Fruit fly (Drosophila melanogaster) whole organism, adult: ENCODE results near the gene B4.

Experiments
- CG11617 ChIP-seq: fragments of 200-800 bp; sonication (Bioruptor generic); optimal IDR thresholded peaks from 2 replicates; lab custom pipeline; 2017; ENCODE audit warnings: mild to moderate bottlenecking, missing biosample characterization, missing genetic modification reagents, missing genetic modification characterization
- CG1620 ChIP-seq: fragments of 200-800 bp; sonication (Bioruptor generic); optimal IDR thresholded peaks from 2 replicates; lab custom pipeline; 2016; ENCODE audit warnings: missing biosample characterization, missing genetic modification characterization
- CG7045 ChIP-seq: fragments of 200-800 bp; sonication (Bioruptor generic); optimal IDR thresholded peaks from 2 replicates; lab custom pipeline; 2017; ENCODE audit warnings: missing biosample characterization, mild to moderate bottlenecking, missing genetic modification characterization
- CG7101 ChIP-seq: fragments of 200-800 bp; sonication (Bioruptor generic); optimal IDR thresholded peaks from 2 replicates; lab custom pipeline; 2018; ENCODE audit warnings: missing biosample characterization, mild to moderate bottlenecking, missing genetic modification characterization, moderate library complexity
- Clk ChIP-seq: fragments of 200-800 bp; sonication (Bioruptor generic); optimal IDR thresholded peaks from 2 replicates; lab custom pipeline; 2017; ENCODE audit warnings: missing biosample characterization, missing genetic modification characterization
- Crg-1 ChIP-seq: fragments of 200-800 bp; sonication (Bioruptor generic); optimal IDR thresholded peaks from 2 replicates; lab custom pipeline; 2016; ENCODE audit warnings: missing biosample characterization, missing genetic modification characterization
- Hr96 ChIP-seq: fragments of 200-800 bp; sonication (Bioruptor generic); optimal IDR thresholded peaks from 2 replicates; lab custom pipeline; 2016; ENCODE audit warnings: missing biosample characterization, missing genetic modification characterization
- Mnt ChIP-seq: fragments of 200-800 bp; sonication (Bioruptor generic); optimal IDR thresholded peaks from 2 replicates; lab custom pipeline; 2016; ENCODE audit warnings: missing biosample characterization, mild to moderate bottlenecking, missing genetic modification characterization
- bab1 ChIP-seq: fragments of 200-800 bp; sonication (Bioruptor generic); optimal IDR thresholded peaks from 3 replicates; lab custom pipeline; 2019; ENCODE audit warnings: missing biosample characterization, mild to moderate bottlenecking, missing genetic modification characterization, moderate library complexity
- cic ChIP-seq: fragments of 200-800 bp; sonication (Bioruptor generic); optimal IDR thresholded peaks from 2 replicates; lab custom pipeline; 2017; ENCODE audit warnings: missing biosample characterization, mild to moderate bottlenecking, missing genetic modification characterization, moderate library complexity
- tj ChIP-seq: fragments of 200-800 bp; sonication (Bioruptor generic); optimal IDR thresholded peaks from 3 replicates; lab custom pipeline; 2017; ENCODE audit warnings: missing biosample characterization, mild to moderate bottlenecking, missing genetic modification characterization, moderate library complexity
- toe ChIP-seq: fragments of 200-800 bp; sonication (Bioruptor generic); optimal IDR thresholded peaks from 2 replicates; lab custom pipeline; 2016; ENCODE audit warnings: missing biosample characterization, missing genetic modification characterization

dm6 chr2L:13597136-13597615 lies 48.0 kb upstream of the B4 start, which contains the start of gene CG9254:
- no peak for TF ChIP-seq cic (GFP tag; lab: Kevin White, UChicago)
- no peak for TF ChIP-seq Hr96
- TF ChIP-seq toe, result no peak
- TF ChIP-seq Crg-1 (GFP tag; lab: Kevin White, UChicago), result no peak
- TF ChIP-seq CG11617, result no peak
- TF ChIP-seq Clk, result no peak
- TF ChIP-seq CG7045 (GFP tag; lab: Kevin White, UChicago), result no peak
- TF ChIP-seq tj (GFP tag; lab: Kevin White, UChicago), result no peak
- no peak for TF ChIP-seq CG7101 (tag; lab: Kevin White, UChicago)
- TF ChIP-seq Mnt (GFP tag; lab: Kevin White, UChicago), result no peak
- TF ChIP-seq CG1620 (GFP tag; lab: Kevin White, UChicago), result no peak
- no peak for TF ChIP-seq bab1 (GFP tag; lab: Kevin White, UChicago)
